Fruit fly (Drosophila melanogaster): ENCODE results near the gene CG14314.

The CG14314 gene

DNA sequence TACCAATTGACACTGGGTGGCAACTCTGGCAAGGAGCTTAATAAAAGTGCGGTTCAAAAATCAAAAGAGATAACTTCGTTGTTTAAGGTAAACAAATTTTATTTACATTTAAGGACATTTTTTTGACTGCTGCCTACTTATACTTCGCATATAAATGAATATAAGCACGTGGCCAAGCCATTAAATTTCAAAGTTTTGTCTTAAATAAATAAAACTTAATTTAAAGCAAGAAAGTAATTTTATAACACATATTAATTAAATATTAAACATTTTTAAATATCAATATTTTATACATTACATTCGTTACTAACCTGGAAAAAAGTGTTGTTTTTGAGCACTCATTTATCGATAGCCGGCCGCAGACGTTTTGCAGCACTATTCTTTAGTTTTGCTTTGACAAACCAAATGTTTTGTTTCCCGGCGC lies 27.2 kb upstream of the CG14314 start, which contains the start of the genes CG12321 and MED17 (continued):
- peak; percentile 78; the same call in 1 of the 3 replicates for TF ChIP-seq so (GFP tag; IDR thresholded peaks at IDR 0.05)
- peak; percentile 55 for TF ChIP-seq Elba2 (GFP tag; optimal IDR thresholded peaks at IDR 0.05)
- TF ChIP-seq eyg (GFP tag; optimal IDR thresholded peaks at IDR 0.05), result no peak
- peak; percentile 84 for TF ChIP-seq CG18476 (GFP tag; optimal IDR thresholded peaks at IDR 0.05)
- TF ChIP-seq CG10543 (GFP tag; optimal IDR thresholded peaks at IDR 0.05), result peak; percentile 85
- peak; percentile 72; the same call in 2 of the 3 replicates for TF ChIP-seq H15 (GFP tag; IDR thresholded peaks at IDR 0.05)
- peak; percentile 92 for TF ChIP-seq CG11247 (GFP tag; IDR thresholded peaks at IDR 0.05)
- TF ChIP-seq CG9609 (GFP tag; optimal IDR thresholded peaks at IDR 0.05), result peak; percentile 56
- TF ChIP-seq run (tag; optimal IDR thresholded peaks at IDR 0.05), result no peak
- TF ChIP-seq CG17385 (GFP tag; optimal IDR thresholded peaks at IDR 0.05), result peak; percentile 85
- peak; percentile 91 for TF ChIP-seq Sox102F (GFP tag; optimal IDR thresholded peaks at IDR 0.05)
- peak; percentile 42 for TF ChIP-seq CG6813 (GFP tag; optimal IDR thresholded peaks at IDR 0.05)
- no peak for TF ChIP-seq prd (optimal IDR thresholded peaks at IDR 0.05)
- peak; percentile 89 for TF ChIP-seq prd (GFP tag; IDR thresholded peaks at IDR 0.05)
- peak; percentile 40 for TF ChIP-seq CG8089 (GFP tag; optimal IDR thresholded peaks at IDR 0.05)
- TF ChIP-seq CG17912 (GFP tag; optimal IDR thresholded peaks at IDR 0.05), result peak; percentile 43
- TF ChIP-seq CG14014 (GFP tag; IDR thresholded peaks at IDR 0.05), result peak; percentile 87
- peak; percentile 67 for TF ChIP-seq ro (GFP tag; IDR thresholded peaks at IDR 0.05)
- TF ChIP-seq CG18619 (GFP tag; optimal IDR thresholded peaks at IDR 0.05), result peak; percentile 89
- TF ChIP-seq grau (tag; optimal IDR thresholded peaks at IDR 0.05), result peak; percentile 88
- peak; percentile 84 for TF ChIP-seq CG13296 (GFP tag; optimal IDR thresholded peaks at IDR 0.05)
- TF ChIP-seq amos (GFP tag; IDR thresholded peaks at IDR 0.05; ENCODE audit: partially characterized antibody), result no peak
- no peak for TF ChIP-seq maf-S (GFP tag; optimal IDR thresholded peaks at IDR 0.05)
- peak; percentile 88 for TF ChIP-seq Sox100B (GFP tag; optimal IDR thresholded peaks at IDR 0.05)
- TF ChIP-seq CG7372 (GFP tag; IDR thresholded peaks at IDR 0.05), result peak; percentile 87
- peak; percentile 79 for TF ChIP-seq CG1233 (GFP tag; optimal IDR thresholded peaks at IDR 0.05)
- peak; percentile 16 for TF ChIP-seq ash1 (GFP tag; optimal IDR thresholded peaks at IDR 0.05)
- TF ChIP-seq CG6854 (GFP tag; optimal IDR thresholded peaks at IDR 0.05), result peak; percentile 61
- peak; percentile 64 for TF ChIP-seq BEAF-32 (GFP tag; optimal IDR thresholded peaks at IDR 0.05)
- peak; percentile 54; the same call in 1 of the 2 replicates for TF ChIP-seq dimm (GFP tag; IDR thresholded peaks at IDR 0.05)
- no peak; the same call in 1 of the 3 replicates for TF ChIP-seq ci (GFP tag; IDR thresholded peaks at IDR 0.05)
- no peak for TF ChIP-seq sna (GFP tag; IDR thresholded peaks at IDR 0.05; ENCODE audit: partially characterized antibody)
- peak; percentile 57 for TF ChIP-seq Mad (GFP tag; optimal IDR thresholded peaks at IDR 0.05)
- no peak for TF ChIP-seq Trl (optimal IDR thresholded peaks at IDR 0.05)
- TF ChIP-seq Trl (GFP tag; optimal IDR thresholded peaks at IDR 0.05), result peak; percentile 19
- TF ChIP-seq fu2 (GFP tag; optimal IDR thresholded peaks at IDR 0.05), result peak; percentile 62
- peak; percentile 63 for TF ChIP-seq CG15011 (GFP tag; optimal IDR thresholded peaks at IDR 0.05)
- TF ChIP-seq pzg (GFP tag; optimal IDR thresholded peaks at IDR 0.05), result peak; percentile 46
- TF ChIP-seq CG1647 (GFP tag; optimal IDR thresholded peaks at IDR 0.05), result peak; percentile 62
- peak; percentile 91 for TF ChIP-seq CG32532 (GFP tag; IDR thresholded peaks at IDR 0.05)
- TF ChIP-seq Ravus (GFP tag; IDR thresholded peaks at IDR 0.05), result peak; percentile 27; the same call in 1 of the 2 replicates
- TF ChIP-seq Atf3 (GFP tag; optimal IDR thresholded peaks at IDR 0.05), result peak; percentile 22
- no peak for TF ChIP-seq hb (GFP tag; IDR thresholded peaks at IDR 0.05; ENCODE audit: partially characterized antibody)
- TF ChIP-seq Deaf1 (tag; optimal IDR thresholded peaks at IDR 0.05), result no peak
- TF ChIP-seq MBD-R2 (GFP tag; IDR thresholded peaks at IDR 0.05), result peak; percentile 86
- TF ChIP-seq p53 (GFP tag; optimal IDR thresholded peaks at IDR 0.05), result no peak
- TF ChIP-seq NC2α (GFP tag; optimal IDR thresholded peaks at IDR 0.05), result no peak
- peak; percentile 62; the same call in 1 of the 2 replicates for TF ChIP-seq GATAe (GFP tag; conservative IDR thresholded peaks at IDR 0.05)
- peak; percentile 72 for TF ChIP-seq Nf-YC (tag; optimal IDR thresholded peaks at IDR 0.05)
- TF ChIP-seq CG6791 (GFP tag; IDR thresholded peaks at IDR 0.05; ENCODE audit: partially characterized antibody), result no peak
- peak; percentile 55 for TF ChIP-seq Lhr (GFP tag; optimal IDR thresholded peaks at IDR 0.05)

All from whole organism, embryonic.